Fruit fly (Drosophila melanogaster) whole organism, embryonic: ENCODE results near the gene axo.

Source experiments
- Ada2b ChIP-seq: fragments of 200-800 bp; sonication (Bioruptor generic); IDR thresholded peaks from 2 replicates; pipeline ENCODE4 v1.3.6; 2022; ENCODE audit warnings: missing biosample characterization, missing genetic modification characterization
- Asciz ChIP-seq: fragments of 200-800 bp; sonication (Bioruptor generic); optimal IDR thresholded peaks from 2 replicates; lab custom pipeline; 2017; ENCODE audit warnings: missing biosample characterization, mild to moderate bottlenecking, missing genetic modification characterization, missing genetic modification reagents
- Blimp-1 ChIP-seq: fragments of 200-800 bp; sonication (Bioruptor generic); optimal IDR thresholded peaks from 3 replicates; lab custom pipeline; 2018; ENCODE audit warnings: missing biosample characterization, missing genetic modification characterization, mild to moderate bottlenecking, moderate library complexity, missing genetic modification reagents
- Bteb2 ChIP-seq: fragments of 200-800 bp; sonication (Bioruptor generic); optimal IDR thresholded peaks from 2 replicates; lab custom pipeline; 2016; ENCODE audit warnings: missing biosample characterization, missing genetic modification characterization
- CG10267 ChIP-seq: fragments of 200-800 bp; sonication (Bioruptor generic); optimal IDR thresholded peaks from 2 replicates; lab custom pipeline; 2018; ENCODE audit warnings: missing biosample characterization, mild to moderate bottlenecking, missing genetic modification characterization, moderate library complexity
- CG10366 ChIP-seq: fragments of 200-800 bp; sonication (Bioruptor generic); IDR thresholded peaks from 2 replicates; pipeline ENCODE4 v1.3.6; 2022; ENCODE audit warnings: missing biosample characterization, missing genetic modification characterization
- CG11504 ChIP-seq: fragments of 200-800 bp; sonication (Bioruptor generic); optimal IDR thresholded peaks from 3 replicates; lab custom pipeline; 2019; ENCODE audit warnings: missing biosample characterization, mild to moderate bottlenecking, missing genetic modification characterization, moderate library complexity
- CG12659 ChIP-seq: fragments of 200-800 bp; sonication (Bioruptor generic); optimal IDR thresholded peaks from 3 replicates; lab custom pipeline; 2017; ENCODE audit warnings: mild to moderate bottlenecking, missing biosample characterization, missing genetic modification reagents, missing genetic modification characterization
- CG14050 ChIP-seq: fragments of 200-800 bp; sonication (Bioruptor generic); IDR thresholded peaks from 3 replicates; pipeline ENCODE4 v1.3.6; 2022; ENCODE audit warnings: missing biosample characterization, missing genetic modification characterization
- CG15269 ChIP-seq: fragments of 200-800 bp; sonication (Bioruptor generic); optimal IDR thresholded peaks from 2 replicates; lab custom pipeline; 2018; ENCODE audit warnings: missing biosample characterization, mild to moderate bottlenecking, missing genetic modification characterization, moderate library complexity
- CG1529 ChIP-seq: fragments of 200-800 bp; sonication (Bioruptor generic); optimal IDR thresholded peaks from 3 replicates; lab custom pipeline; 2018; ENCODE audit warnings: missing biosample characterization, missing genetic modification characterization
- CG16815 ChIP-seq: fragments of 200-800 bp; sonication (Bioruptor generic); optimal IDR thresholded peaks from 3 replicates; lab custom pipeline; 2017; ENCODE audit warnings: missing biosample characterization, mild to moderate bottlenecking, missing genetic modification characterization
- CG18011 ChIP-seq: fragments of 200-800 bp; sonication (Bioruptor generic); optimal IDR thresholded peaks from 2 replicates; lab custom pipeline; 2017; ENCODE audit warnings: missing biosample characterization, missing genetic modification characterization, mild to moderate bottlenecking, moderate library complexity, missing genotype
- CG18262 ChIP-seq: fragments of 200-800 bp; optimal IDR thresholded peaks from 3 replicates; lab custom pipeline; 2019; ENCODE audit warnings: missing biosample characterization, mild to moderate bottlenecking, missing genetic modification characterization, moderate library complexity
- CG2120 ChIP-seq: fragments of 200-800 bp; sonication (Bioruptor generic); optimal IDR thresholded peaks from 3 replicates; lab custom pipeline; 2016; ENCODE audit warnings: missing biosample characterization, missing genetic modification characterization
- CG2199 ChIP-seq: fragments of 200-800 bp; sonication (Bioruptor generic); IDR thresholded peaks from 3 replicates; pipeline ENCODE4 v1.3.6; 2022; ENCODE audit warnings: missing biosample characterization, missing genetic modification characterization
- CG2712 ChIP-seq: fragments of 200-800 bp; optimal IDR thresholded peaks from 3 replicates; lab custom pipeline; 2019; ENCODE audit warnings: missing biosample characterization, mild to moderate bottlenecking, missing genetic modification characterization, moderate library complexity
- CG31365 ChIP-seq: fragments of 200-800 bp; sonication (Bioruptor generic); optimal IDR thresholded peaks from 2 replicates; lab custom pipeline; 2018; ENCODE audit warnings: missing biosample characterization, mild to moderate bottlenecking, missing genetic modification characterization
- CG31441 ChIP-seq: fragments of 200-800 bp; sonication (Bioruptor generic); IDR thresholded peaks from 2 replicates; pipeline ENCODE4 v1.3.6; 2022; ENCODE audit warnings: missing biosample characterization, missing genetic modification characterization
- CG32767 ChIP-seq: fragments of 200-800 bp; sonication (Bioruptor generic); IDR thresholded peaks from 2 replicates; pipeline ENCODE4 v1.3.6; 2022; ENCODE audit warnings: missing biosample characterization, missing genetic modification characterization
- CG3407 ChIP-seq: fragments of 200-800 bp; sonication (Bioruptor generic); optimal IDR thresholded peaks from 2 replicates; lab custom pipeline; 2018; ENCODE audit warnings: missing biosample characterization, mild to moderate bottlenecking, missing genetic modification characterization
- CG4424 ChIP-seq: fragments of 200-800 bp; sonication (Bioruptor generic); optimal IDR thresholded peaks from 3 replicates; lab custom pipeline; 2016; ENCODE audit warnings: missing biosample characterization, missing genetic modification characterization
- CG5245 ChIP-seq: fragments of 200-800 bp; sonication (Bioruptor generic); optimal IDR thresholded peaks from 3 replicates; lab custom pipeline; 2016; ENCODE audit warnings: missing biosample characterization, missing genetic modification characterization
- CG6765 ChIP-seq: fragments of 200-800 bp; sonication (Bioruptor generic); optimal IDR thresholded peaks from 3 replicates; lab custom pipeline; 2017; ENCODE audit warnings: missing biosample characterization, mild to moderate bottlenecking, missing genetic modification characterization
- CG8924 ChIP-seq: fragments of 200-800 bp; optimal IDR thresholded peaks from 3 replicates; lab custom pipeline; 2019; ENCODE audit warnings: missing biosample characterization, mild to moderate bottlenecking, missing genetic modification characterization, moderate library complexity
- Dad ChIP-seq: fragments of 200-800 bp; sonication (Bioruptor generic); optimal IDR thresholded peaks from 3 replicates; lab custom pipeline; 2016; ENCODE audit warnings: missing biosample characterization, missing genetic modification characterization
- Eip74EF ChIP-seq, 2 experiments: fragments of 200-800 bp in 1 of 2; fragments of >200 bp in 1 of 2; sonication (Bioruptor generic) in 1 of 2; optimal IDR thresholded peaks; 2 replicates each; lab custom pipeline; 2017 to 2019; ENCODE audit warnings: missing biosample characterization in 2 of 2, missing genetic modification characterization in 2 of 2, mild to moderate bottlenecking in 1 of 2, moderate library complexity in 1 of 2
- Hr3 ChIP-seq: fragments of 200-800 bp; sonication (Bioruptor generic); optimal IDR thresholded peaks from 3 replicates; lab custom pipeline; 2016; ENCODE audit warnings: missing biosample characterization, missing genetic modification characterization
- Lpt ChIP-seq: fragments of >200 bp; optimal IDR thresholded peaks from 2 replicates; lab custom pipeline; 2018; ENCODE audit warnings: missing biosample characterization, missing genetic modification characterization
- Neu2 ChIP-seq: fragments of 200-800 bp; sonication (Bioruptor generic); optimal IDR thresholded peaks from 3 replicates; lab custom pipeline; 2016; ENCODE audit warnings: missing biosample characterization, missing genetic modification characterization, borderline replicate concordance
- Oaz ChIP-seq: fragments of 200-800 bp; sonication (Bioruptor generic); IDR thresholded peaks from 2 replicates; pipeline ENCODE4 v1.3.6; 2022; ENCODE audit warnings: missing biosample characterization, missing genetic modification characterization
- PHDP ChIP-seq: fragments of 200-800 bp; sonication (Bioruptor generic); optimal IDR thresholded peaks from 3 replicates; lab custom pipeline; 2018; ENCODE audit warnings: missing biosample characterization, mild to moderate bottlenecking, missing genetic modification characterization, moderate library complexity
- Sox100B ChIP-seq: fragments of 200-800 bp; sonication (Bioruptor generic); optimal IDR thresholded peaks from 3 replicates; lab custom pipeline; 2018; ENCODE audit warnings: missing biosample characterization, mild to moderate bottlenecking, missing genetic modification characterization
- Sox102F ChIP-seq: fragments of 200-800 bp; sonication (Bioruptor generic); optimal IDR thresholded peaks from 2 replicates; lab custom pipeline; 2018; ENCODE audit warnings: missing biosample characterization, mild to moderate bottlenecking, missing genetic modification characterization, moderate library complexity
- Spps ChIP-seq: fragments of 200-800 bp; sonication (Bioruptor generic); optimal IDR thresholded peaks from 2 replicates; lab custom pipeline; 2018; ENCODE audit warnings: missing biosample characterization, mild to moderate bottlenecking, missing genetic modification characterization
- Sry-β ChIP-seq: fragments of 200-800 bp; sonication (Bioruptor generic); optimal IDR thresholded peaks from 2 replicates; lab custom pipeline; 2018; ENCODE audit warnings: missing biosample characterization, mild to moderate bottlenecking, missing genetic modification characterization, moderate library complexity
- al ChIP-seq: fragments of 200-800 bp; sonication (Bioruptor generic); IDR thresholded peaks from 2 replicates; pipeline ENCODE4 v1.3.6; 2022; ENCODE audit warnings: missing biosample characterization, missing genetic modification characterization
- dm ChIP-seq: fragments of 200-800 bp; sonication (Bioruptor generic); optimal IDR thresholded peaks from 3 replicates; lab custom pipeline; 2016; ENCODE audit warnings: missing biosample characterization, missing genetic modification characterization
- dysf ChIP-seq: fragments of 200-800 bp; sonication (Bioruptor generic); IDR thresholded peaks from 3 replicates; pipeline ENCODE4 v1.3.6; 2022; ENCODE audit warnings: missing biosample characterization, missing genetic modification characterization
- fd96Cb ChIP-seq: fragments of 200-800 bp; sonication (Bioruptor generic); optimal IDR thresholded peaks from 2 replicates; lab custom pipeline; 2018; ENCODE audit warnings: missing biosample characterization, mild to moderate bottlenecking, missing genetic modification characterization, moderate library complexity
- grau ChIP-seq: fragments of 200-800 bp; optimal IDR thresholded peaks from 3 replicates; lab custom pipeline; 2019; ENCODE audit warnings: missing biosample characterization, mild to moderate bottlenecking, missing genetic modification characterization, moderate library complexity
- gsb-n ChIP-seq: fragments of 200-800 bp; sonication (Bioruptor generic); optimal IDR thresholded peaks from 3 replicates; lab custom pipeline; 2018; ENCODE audit warnings: missing biosample characterization, mild to moderate bottlenecking, missing genetic modification characterization
- hkb ChIP-seq, 2 experiments: fragments of 200-800 bp in 1 of 2; fragments of >200 bp in 1 of 2; sonication (Bioruptor generic) in 1 of 2; IDR thresholded peaks in 1 of 2; optimal IDR thresholded peaks in 1 of 2; 2 replicates each; pipeline versions ENCODE4 v1.3.6 to Lab custom; 2017 to 2022; ENCODE audit warnings: missing biosample characterization in 1 of 2, missing genetic modification characterization in 1 of 2
- lmd ChIP-seq: fragments of 200-800 bp; sonication (Bioruptor generic); IDR thresholded peaks from 2 replicates; pipeline ENCODE4 v1.3.6; 2022; ENCODE audit warnings: missing biosample characterization, missing genetic modification characterization
- sr ChIP-seq: fragments of 200-800 bp; sonication (Bioruptor generic); IDR thresholded peaks from 3 replicates; pipeline ENCODE4 v1.3.6; 2022; ENCODE audit warnings: missing biosample characterization, missing genetic modification characterization
- unpg ChIP-seq: fragments of 200-800 bp; sonication (Bioruptor generic); optimal IDR thresholded peaks from 3 replicates; lab custom pipeline; 2018; ENCODE audit warnings: missing biosample characterization, mild to moderate bottlenecking, missing genetic modification characterization, moderate library complexity
- zfh2 ChIP-seq: fragments of 200-800 bp; sonication (Bioruptor generic); optimal IDR thresholded peaks from 2 replicates; lab custom pipeline; 2016; ENCODE audit warnings: missing biosample characterization, missing genetic modification characterization

The axo gene

DNA sequence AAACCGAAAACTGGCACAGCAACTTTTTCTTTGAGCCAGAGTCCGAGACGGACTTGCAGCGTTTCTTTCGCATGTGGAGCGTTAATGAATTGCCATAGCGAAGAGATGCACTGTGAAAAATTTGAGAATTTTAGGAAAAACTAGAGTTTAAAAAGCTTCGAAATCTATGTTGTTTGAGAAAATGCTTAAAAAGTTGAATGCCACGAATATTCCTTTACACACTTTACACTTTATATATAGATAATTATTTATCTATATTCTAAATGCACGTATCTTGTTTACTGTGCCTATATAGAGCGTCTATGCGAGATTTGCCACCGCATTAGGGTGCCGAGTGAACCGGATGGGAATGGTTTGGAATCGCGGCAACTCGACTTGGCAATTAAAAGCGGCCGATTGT, 34.8 kb upstream of the axo start (continued):
- TF ChIP-seq CG31441 (GFP tag; lab: Robert Waterston, UW) (0 out of 2 replicates have a peak, but pooled peaks have one; percentile 18), CG6765 (GFP tag; lab: Kevin White, UChicago) (no peak), hkb (optimal IDR thresholded peaks at IDR 0.05; lab: Kevin White, UChicago) (no peak), hkb (GFP tag; IDR thresholded peaks at IDR 0.05; lab: Robert Waterston, UW) (no peak), Lpt (GFP tag; lab: Kevin White, UChicago) (no peak)

DNA sequence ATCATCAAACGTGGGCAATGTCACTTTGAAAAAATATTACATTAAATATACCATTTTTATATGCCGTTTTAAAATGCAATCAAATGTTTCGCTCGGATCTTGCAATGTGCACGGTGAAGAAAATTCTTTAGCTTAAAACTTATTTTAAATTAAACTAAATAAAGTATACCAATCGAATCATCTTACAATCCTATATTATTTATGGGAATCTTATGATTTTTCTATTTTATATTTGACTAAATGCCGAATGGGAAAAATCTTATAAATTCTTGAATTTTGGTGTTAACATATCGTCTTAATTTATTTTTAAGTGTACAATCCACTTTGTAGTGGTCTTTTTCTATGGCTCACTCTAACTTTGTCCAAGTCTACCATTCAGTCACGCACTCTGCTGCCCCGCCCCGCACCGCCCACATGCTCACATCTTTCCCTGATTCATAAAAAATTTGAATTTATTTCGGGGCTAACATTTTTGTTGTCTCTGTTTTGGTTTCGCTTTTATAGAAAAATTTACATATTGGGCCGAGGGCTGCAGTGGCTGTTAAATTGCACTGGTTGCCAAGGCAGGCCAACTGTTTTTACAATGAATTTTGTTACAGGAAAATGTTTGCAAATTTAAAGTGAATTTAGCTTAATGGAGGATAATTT, 33.5 kb upstream of the axo start:
- TF ChIP-seq PHDP (tag; lab: Kevin White, UChicago) = peak; percentile 34
- peak; percentile 58 for TF ChIP-seq CG2712
- no peak for TF ChIP-seq CG16815 (GFP tag; lab: Kevin White, UChicago)
- peak; percentile 61 for TF ChIP-seq fd96Cb
- TF ChIP-seq Asciz (GFP tag; lab: Kevin White, UChicago) = peak; percentile 44
- 0 out of 2 replicates have a peak, but pooled peaks have one; percentile 14 for TF ChIP-seq CG32767 (GFP tag; lab: Robert Waterston, UW)
- peak; percentile 83 for TF ChIP-seq sr (GFP tag; lab: Robert Waterston, UW)
- TF ChIP-seq CG18262 (tag; lab: Kevin White, UChicago) = peak; percentile 42
- peak; percentile 71; the same call in 2 of the 3 replicates for TF ChIP-seq dysf
- TF ChIP-seq CG10267 = peak; percentile 40
- no peak for TF ChIP-seq CG5245
- TF ChIP-seq CG12659 = no peak
- no peak for TF ChIP-seq zfh2
- no peak for TF ChIP-seq Bteb2 (GFP tag; lab: Kevin White, UChicago)
- TF ChIP-seq gsb-n (tag; lab: Kevin White, UChicago) = peak; percentile 22
- TF ChIP-seq CG2199 = no peak
- TF ChIP-seq Ada2b (GFP tag; lab: Robert Waterston, UW) = peak; percentile 6; the same call in 1 of the 2 replicates
- peak; percentile 80 for TF ChIP-seq CG11504 (tag; lab: Kevin White, UChicago)
- TF ChIP-seq Blimp-1 (GFP tag; lab: Kevin White, UChicago) = peak; percentile 51
- TF ChIP-seq CG4424 = peak; percentile 5
- TF ChIP-seq unpg (GFP tag; lab: Kevin White, UChicago) = peak; percentile 48
- peak; percentile 60 for TF ChIP-seq Sox100B (GFP tag; lab: Kevin White, UChicago)
- no peak for TF ChIP-seq CG31365
- TF ChIP-seq Hr3 (GFP tag; lab: Kevin White, UChicago) = peak; percentile 13
- no peak for TF ChIP-seq Spps (tag; lab: Kevin White, UChicago)
- no peak for TF ChIP-seq CG18011
- peak; percentile 20; the same call in 1 of the 2 replicates for TF ChIP-seq Oaz (GFP tag; lab: Robert Waterston, UW)
- peak; percentile 23 for TF ChIP-seq CG3407 (GFP tag; lab: Kevin White, UChicago)
- peak; percentile 25; the same call in 1 of the 3 replicates for TF ChIP-seq CG14050
- TF ChIP-seq Dad (GFP tag; lab: Kevin White, UChicago) = no peak
- TF ChIP-seq CG8924 (tag; lab: Kevin White, UChicago) = peak; percentile 44
- TF ChIP-seq dm (GFP tag; lab: Kevin White, UChicago) = no peak
- no peak for TF ChIP-seq Neu2
- TF ChIP-seq CG2120 (GFP tag; lab: Kevin White, UChicago) = no peak
- peak; percentile 32; the same call in 1 of the 2 replicates for TF ChIP-seq CG10366
- TF ChIP-seq CG15269 = peak; percentile 42
- TF ChIP-seq Sox102F = peak; percentile 76
- TF ChIP-seq Eip74EF (GFP tag; optimal IDR thresholded peaks at IDR 0.05; lab: Kevin White, UChicago) = peak in 1 of 2 experiments; percentile 36
- no peak for TF ChIP-seq Sry-β (GFP tag; lab: Kevin White, UChicago)
- TF ChIP-seq grau (tag; lab: Kevin White, UChicago) = peak; percentile 46
- TF ChIP-seq lmd (GFP tag; lab: Robert Waterston, UW) = peak; percentile 37; the same call in 1 of the 2 replicates
- peak; percentile 1 for TF ChIP-seq CG1529 (GFP tag; lab: Kevin White, UChicago)
- no peak for TF ChIP-seq al (GFP tag; lab: Robert Waterston, UW)
